Fruit fly (Drosophila melanogaster) whole organism, embryonic: ENCODE results near the gene CG42399.

Experiments used
- Aef1 ChIP-seq: fragments of 200-800 bp; sonication (Bioruptor generic); IDR thresholded peaks from 3 replicates; pipeline ENCODE4 v1.3.6; 2022; ENCODE audit warnings: missing biosample characterization, missing genetic modification characterization
- Asciz ChIP-seq: fragments of 200-800 bp; sonication (Bioruptor generic); optimal IDR thresholded peaks from 2 replicates; lab custom pipeline; 2017; ENCODE audit warnings: missing biosample characterization, mild to moderate bottlenecking, missing genetic modification characterization, missing genetic modification reagents
- BEAF-32 ChIP-seq: fragments of 200-800 bp; sonication (Bioruptor generic); optimal IDR thresholded peaks from 3 replicates; lab custom pipeline; 2017; ENCODE audit warnings: missing biosample characterization, missing genetic modification characterization, mild to moderate bottlenecking, moderate library complexity, missing genetic modification reagents
- CG10147 ChIP-seq: fragments of 200-800 bp; sonication (Bioruptor generic); optimal IDR thresholded peaks from 2 replicates; lab custom pipeline; 2019; ENCODE audit warnings: missing biosample characterization, mild to moderate bottlenecking, missing genetic modification characterization, moderate library complexity
- CG10979 ChIP-seq: fragments of 200-800 bp; sonication (Bioruptor generic); optimal IDR thresholded peaks from 2 replicates; lab custom pipeline; 2018; ENCODE audit warnings: missing biosample characterization, mild to moderate bottlenecking, missing genetic modification characterization, moderate library complexity
- CG11093 ChIP-seq: fragments of 200-800 bp; sonication (Bioruptor generic); IDR thresholded peaks from 3 replicates; pipeline ENCODE4 v1.3.6; 2022; ENCODE audit warnings: missing biosample characterization, missing genetic modification characterization
- CG11247 ChIP-seq: fragments of 200-800 bp; sonication (Bioruptor generic); IDR thresholded peaks from 2 replicates; pipeline ENCODE4 v1.3.6; 2022; ENCODE audit warnings: missing biosample characterization, missing genetic modification characterization
- CG12155 ChIP-seq: fragments of 200-800 bp; sonication (Bioruptor generic); optimal IDR thresholded peaks from 3 replicates; lab custom pipeline; 2016; ENCODE audit warnings: missing biosample characterization, missing genetic modification characterization
- CG1233 ChIP-seq: fragments of 200-800 bp; sonication (Bioruptor generic); optimal IDR thresholded peaks from 4 replicates; lab custom pipeline; 2018; ENCODE audit warnings: missing biosample characterization, mild to moderate bottlenecking, missing genetic modification characterization
- CG12769 ChIP-seq: fragments of 200-800 bp; sonication (Bioruptor generic); optimal IDR thresholded peaks from 2 replicates; lab custom pipeline; 2019; ENCODE audit warnings: missing biosample characterization, mild to moderate bottlenecking, missing genetic modification characterization, moderate library complexity
- CG13624 ChIP-seq: fragments of 200-800 bp; sonication (Bioruptor generic); optimal IDR thresholded peaks from 2 replicates; lab custom pipeline; 2016; ENCODE audit warnings: missing biosample characterization, missing genetic modification characterization
- CG15601 ChIP-seq: fragments of 200-800 bp; sonication (Bioruptor generic); optimal IDR thresholded peaks from 3 replicates; lab custom pipeline; 2019; ENCODE audit warnings: missing biosample characterization, mild to moderate bottlenecking, missing genetic modification characterization, moderate library complexity
- CG16815 ChIP-seq: fragments of 200-800 bp; sonication (Bioruptor generic); optimal IDR thresholded peaks from 3 replicates; lab custom pipeline; 2017; ENCODE audit warnings: missing biosample characterization, mild to moderate bottlenecking, missing genetic modification characterization
- CG17361 ChIP-seq: fragments of 200-800 bp; sonication (Bioruptor generic); IDR thresholded peaks from 3 replicates; pipeline ENCODE4 v1.3.6; 2022; ENCODE audit warnings: missing biosample characterization, missing genetic modification characterization
- CG17385 ChIP-seq: fragments of 200-800 bp; sonication (Bioruptor generic); optimal IDR thresholded peaks from 3 replicates; lab custom pipeline; 2018; ENCODE audit warnings: missing biosample characterization, mild to moderate bottlenecking, missing genetic modification characterization
- CG17568 ChIP-seq: fragments of 200-800 bp; sonication (Bioruptor generic); optimal IDR thresholded peaks from 2 replicates; lab custom pipeline; 2018; ENCODE audit warnings: missing biosample characterization, mild to moderate bottlenecking, missing genetic modification characterization, moderate library complexity
- CG18262 ChIP-seq: fragments of 200-800 bp; optimal IDR thresholded peaks from 3 replicates; lab custom pipeline; 2019; ENCODE audit warnings: missing biosample characterization, mild to moderate bottlenecking, missing genetic modification characterization, moderate library complexity
- CG31224 ChIP-seq: fragments of 200-800 bp; sonication (Bioruptor generic); IDR thresholded peaks from 2 replicates; pipeline ENCODE4 v1.3.6; 2022; ENCODE audit warnings: missing biosample characterization, missing genetic modification characterization
- CG31365 ChIP-seq: fragments of 200-800 bp; sonication (Bioruptor generic); optimal IDR thresholded peaks from 2 replicates; lab custom pipeline; 2018; ENCODE audit warnings: missing biosample characterization, mild to moderate bottlenecking, missing genetic modification characterization
- CG42726 ChIP-seq: fragments of 200-800 bp; sonication (Bioruptor generic); IDR thresholded peaks from 2 replicates; pipeline ENCODE4 v1.3.6; 2022; ENCODE audit warnings: missing biosample characterization, missing genetic modification characterization; ENCODE audit not compliant: partially characterized antibody
- CG8290 ChIP-seq, 3 experiments: fragments of 200-800 bp; sonication (Bioruptor generic); optimal IDR thresholded peaks; 2 replicates each; lab custom pipeline; 2016 to 2019; ENCODE audit warnings: missing biosample characterization in 3 of 3, missing genetic modification characterization in 3 of 3, mild to moderate bottlenecking in 2 of 3, moderate library complexity in 1 of 3
- CoRest ChIP-seq: fragments of 200-800 bp; sonication (Bioruptor generic); optimal IDR thresholded peaks from 3 replicates; lab custom pipeline; 2018; ENCODE audit warnings: missing biosample characterization, mild to moderate bottlenecking, missing genetic modification characterization, moderate library complexity
- CrebB ChIP-seq: fragments of 200-800 bp; sonication (Bioruptor generic); optimal IDR thresholded peaks from 3 replicates; lab custom pipeline; 2018; ENCODE audit warnings: missing biosample characterization, mild to moderate bottlenecking, missing genetic modification characterization
- Dip3 ChIP-seq: fragments of 200-800 bp; sonication (Bioruptor generic); optimal IDR thresholded peaks from 3 replicates; lab custom pipeline; 2016; ENCODE audit warnings: missing biosample characterization, missing genetic modification characterization
- Doc2 ChIP-seq: fragments of 200-800 bp; sonication (Bioruptor generic); IDR thresholded peaks from 2 replicates; pipeline ENCODE4 v1.3.6; 2022; ENCODE audit warnings: missing biosample characterization, missing genetic modification characterization
- Fer3 ChIP-seq: fragments of 200-800 bp; sonication (Bioruptor generic); optimal IDR thresholded peaks from 2 replicates; lab custom pipeline; 2018; ENCODE audit warnings: missing biosample characterization, mild to moderate bottlenecking, missing genetic modification characterization, moderate library complexity
- Gsc ChIP-seq: fragments of 200-800 bp; sonication (Bioruptor generic); IDR thresholded peaks from 2 replicates; pipeline ENCODE4 v1.3.6; 2022; ENCODE audit warnings: missing biosample characterization, missing genetic modification characterization
- HLHmδ ChIP-seq: fragments of 200-800 bp; sonication (Bioruptor generic); optimal IDR thresholded peaks from 2 replicates; lab custom pipeline; 2018; ENCODE audit warnings: missing biosample characterization, mild to moderate bottlenecking, missing genetic modification characterization, moderate library complexity
- Hmx ChIP-seq: fragments of 200-800 bp; sonication (Bioruptor generic); optimal IDR thresholded peaks from 2 replicates; lab custom pipeline; 2016; ENCODE audit warnings: missing biosample characterization, missing genetic modification characterization
- MTF-1 ChIP-seq: fragments of 200-800 bp; sonication (Bioruptor generic); optimal IDR thresholded peaks from 2 replicates; lab custom pipeline; 2018; ENCODE audit warnings: missing biosample characterization, mild to moderate bottlenecking, missing genetic modification characterization, borderline replicate concordance
- Mes4 ChIP-seq: fragments of 200-800 bp; sonication (Bioruptor generic); optimal IDR thresholded peaks from 2 replicates; lab custom pipeline; 2016; ENCODE audit warnings: missing biosample characterization, missing genetic modification characterization
- NC2β ChIP-seq: fragments of 200-800 bp; sonication (Bioruptor generic); optimal IDR thresholded peaks from 2 replicates; lab custom pipeline; 2016; ENCODE audit warnings: missing biosample characterization, missing genetic modification characterization
- NFAT ChIP-seq: fragments of 200-800 bp; sonication (Bioruptor generic); IDR thresholded peaks from 2 replicates; pipeline ENCODE4 v1.3.6; 2022; ENCODE audit warnings: missing biosample characterization, missing genetic modification characterization
- Nf-YB ChIP-seq: fragments of 200-800 bp; sonication (Bioruptor generic); optimal IDR thresholded peaks from 3 replicates; lab custom pipeline; 2019; ENCODE audit warnings: missing biosample characterization, mild to moderate bottlenecking, missing genetic modification characterization, moderate library complexity
- PHDP ChIP-seq: fragments of 200-800 bp; sonication (Bioruptor generic); optimal IDR thresholded peaks from 3 replicates; lab custom pipeline; 2018; ENCODE audit warnings: missing biosample characterization, mild to moderate bottlenecking, missing genetic modification characterization, moderate library complexity
- abd-A ChIP-seq: fragments of 200-800 bp; sonication (Bioruptor generic); optimal IDR thresholded peaks from 3 replicates; lab custom pipeline; 2019; ENCODE audit warnings: missing biosample characterization, mild to moderate bottlenecking, missing genetic modification characterization, moderate library complexity
- bigmax ChIP-seq: fragments of 200-800 bp; sonication (Bioruptor generic); optimal IDR thresholded peaks from 2 replicates; lab custom pipeline; 2018; ENCODE audit warnings: missing biosample characterization, mild to moderate bottlenecking, missing genetic modification characterization
- bsh ChIP-seq, 2 experiments: fragments of 200-800 bp; sonication (Bioruptor generic); optimal IDR thresholded peaks; 2 replicates each; lab custom pipeline; 2017 to 2018; ENCODE audit warnings: mild to moderate bottlenecking in 2 of 2, missing biosample characterization in 2 of 2, missing genetic modification characterization in 2 of 2, moderate library complexity in 1 of 2
- danr ChIP-seq: fragments of 200-800 bp; sonication (Bioruptor generic); IDR thresholded peaks from 2 replicates; pipeline ENCODE4 v1.3.6; 2022; ENCODE audit warnings: missing biosample characterization, missing genetic modification characterization
- gro ChIP-seq: fragments of 200-800 bp; sonication (Bioruptor generic); optimal IDR thresholded peaks from 2 replicates; lab custom pipeline; 2016; ENCODE audit warnings: missing biosample characterization, missing genetic modification characterization
- gsb-n ChIP-seq: fragments of 200-800 bp; sonication (Bioruptor generic); optimal IDR thresholded peaks from 3 replicates; lab custom pipeline; 2018; ENCODE audit warnings: missing biosample characterization, mild to moderate bottlenecking, missing genetic modification characterization
- her ChIP-seq: fragments of 200-800 bp; sonication (Bioruptor generic); optimal IDR thresholded peaks from 2 replicates; lab custom pipeline; 2016; ENCODE audit warnings: missing biosample characterization, missing genetic modification characterization
- lilli ChIP-seq: fragments of 200-800 bp; sonication (Bioruptor generic); optimal IDR thresholded peaks from 3 replicates; lab custom pipeline; 2016; ENCODE audit warnings: missing biosample characterization, missing genetic modification characterization
- oc ChIP-seq: fragments of 200-800 bp; sonication (Bioruptor generic); optimal IDR thresholded peaks from 2 replicates; lab custom pipeline; 2018; ENCODE audit warnings: missing biosample characterization, mild to moderate bottlenecking, missing genetic modification characterization, moderate library complexity
- odd ChIP-seq: fragments of 200-800 bp; sonication (Bioruptor generic); optimal IDR thresholded peaks from 2 replicates; lab custom pipeline; 2017; ENCODE audit warnings: missing biosample characterization, mild to moderate bottlenecking, missing genetic modification characterization
- ro ChIP-seq: fragments of 200-800 bp; sonication (Bioruptor generic); IDR thresholded peaks from 2 replicates; pipeline ENCODE4 v1.3.6; 2022; ENCODE audit warnings: missing biosample characterization, missing genetic modification characterization
- sd ChIP-seq: fragments of 200-800 bp; sonication (Bioruptor generic); optimal IDR thresholded peaks from 3 replicates; lab custom pipeline; 2018; ENCODE audit warnings: missing biosample characterization, mild to moderate bottlenecking, missing genetic modification characterization, moderate library complexity
- stwl ChIP-seq: fragments of 200-800 bp; sonication (Bioruptor generic); optimal IDR thresholded peaks from 3 replicates; lab custom pipeline; 2018; ENCODE audit warnings: missing biosample characterization, mild to moderate bottlenecking, missing genetic modification characterization, moderate library complexity
- yki ChIP-seq: fragments of >200 bp; optimal IDR thresholded peaks from 3 replicates; lab custom pipeline; 2018

CG42399 gene

DNA sequence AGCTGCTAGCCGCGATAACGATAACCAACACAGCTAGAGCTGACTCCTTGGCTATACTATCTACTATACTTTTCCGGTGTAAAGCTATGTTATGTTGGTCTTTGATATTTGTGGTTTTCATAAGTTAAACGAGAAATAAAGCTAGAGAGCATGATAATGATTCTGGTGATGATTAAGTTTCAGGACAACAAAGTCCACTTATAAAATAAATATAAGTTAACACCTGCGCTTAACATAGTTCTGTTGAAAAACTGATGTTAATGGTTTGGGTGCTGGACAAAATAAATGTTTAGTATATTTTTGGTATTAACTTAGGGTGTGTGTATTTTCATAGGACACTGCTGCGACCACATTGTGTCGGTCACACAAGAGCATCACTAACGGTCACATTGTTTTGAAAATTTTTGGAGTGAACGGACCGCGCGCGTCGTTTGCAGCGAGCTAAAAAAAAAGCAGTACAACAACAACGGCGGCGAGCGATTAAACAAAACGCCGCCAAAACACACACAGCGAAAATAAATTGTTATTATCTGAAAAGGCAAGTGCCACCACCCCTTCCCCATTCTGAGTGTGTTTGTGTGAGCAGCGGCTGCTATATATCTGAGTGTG lies 5.7 kb upstream of the CG42399 start, which contains the start of the genes CG33635 and spen (continued):
- TF ChIP-seq CoRest (tag; lab: Kevin White, UChicago) (peak; percentile 47), CG11093 (GFP tag; lab: Robert Waterston, UW) (no peak), Asciz (GFP tag; lab: Kevin White, UChicago) (peak; percentile 40), Doc2 (GFP tag; lab: Robert Waterston, UW) (no peak), CG16815 (no peak), NC2β (GFP tag; lab: Kevin White, UChicago) (peak; percentile 37), bsh (GFP tag; optimal IDR thresholded peaks at IDR 0.05; lab: Kevin White, UChicago) (peak in 1 of 2 experiments; percentile 2), ro (GFP tag; lab: Robert Waterston, UW) (no peak), CG42726 (no peak), yki (lab: Kevin White, UChicago) (no peak), Mes4 (no peak), bigmax (peak; percentile 48), Nf-YB (no peak), CG17568 (GFP tag; lab: Kevin White, UChicago) (peak; percentile 13), Dip3 (peak; percentile 10), lilli (GFP tag; lab: Kevin White, UChicago) (peak; percentile 37), oc (peak; percentile 43), CG18262 (tag; lab: Kevin White, UChicago) (peak; percentile 26), CG13624 (GFP tag; lab: Kevin White, UChicago) (peak; percentile 17), gsb-n (tag; lab: Kevin White, UChicago) (peak; percentile 16), Hmx (no peak), her (peak; percentile 53), abd-A (tag; lab: Kevin White, UChicago) (peak; percentile 86), Fer3 (tag; lab: Kevin White, UChicago) (peak; percentile 18), CG8290 (GFP tag; optimal IDR thresholded peaks at IDR 0.05; lab: Kevin White, UChicago) (no peak), CG8290 (tag; optimal IDR thresholded peaks at IDR 0.05; lab: Kevin White, UChicago) (peak in 1 of 2 experiments; percentile 31), CG31365 (tag; lab: Kevin White, UChicago) (peak; percentile 18), CG12769 (tag; lab: Kevin White, UChicago) (peak; percentile 35), odd (GFP tag; lab: Kevin White, UChicago) (no peak), CG31224 (GFP tag; lab: Robert Waterston, UW) (no peak), CG17385 (GFP tag; lab: Kevin White, UChicago) (peak; percentile 56), CG11247 (GFP tag; lab: Robert Waterston, UW) (no peak), CG15601 (tag; lab: Kevin White, UChicago) (peak; percentile 59), Gsc (GFP tag; lab: Robert Waterston, UW) (no peak), HLHmδ (GFP tag; lab: Kevin White, UChicago) (peak; percentile 63), sd (tag; lab: Kevin White, UChicago) (peak; percentile 52), MTF-1 (peak; percentile 4), CG10147 (peak; percentile 65), CG1233 (GFP tag; lab: Kevin White, UChicago) (peak; percentile 43), danr (GFP tag; lab: Robert Waterston, UW) (no peak), gro (GFP tag; lab: Kevin White, UChicago) (peak; percentile 28), CG12155 (GFP tag; lab: Kevin White, UChicago) (peak; percentile 1), NFAT (GFP tag; lab: Robert Waterston, UW) (no peak), Aef1 (GFP tag; lab: Robert Waterston, UW) (no peak), BEAF-32 (GFP tag; lab: Kevin White, UChicago) (peak; percentile 54), PHDP (tag; lab: Kevin White, UChicago) (peak; percentile 23), CG17361 (GFP tag; lab: Robert Waterston, UW) (no peak), CG10979 (tag; lab: Kevin White, UChicago) (peak; percentile 26), CrebB (peak; percentile 58), stwl (tag; lab: Kevin White, UChicago) (peak; percentile 61)
